Worm (Caenorhabditis elegans) whole organism, late embryonic: Measurements from ENCODE around the gene mltn-6.

Source experiments
- T23F11.4 ChIP-seq: fragments of 200-800 bp; sonication (Bioruptor generic); optimal IDR thresholded peaks from 2 replicates; lab custom pipeline; 2018; ENCODE audit warnings: mild to moderate bottlenecking, missing genetic modification characterization, missing compliant biosample characterization
- ama-1 ChIP-seq: fragments of 150-350 bp; optimal IDR thresholded peaks from 2 replicates; lab custom pipeline; 2014
- ceh-2 ChIP-seq: sonication (generic microtip); optimal IDR thresholded peaks from 2 replicates; lab custom pipeline; 2016; ENCODE audit warnings: missing genotype, missing genetic modification characterization, missing compliant biosample characterization
- ceh-31 ChIP-seq: sonication (generic microtip); optimal IDR thresholded peaks from 2 replicates; lab custom pipeline; 2016; ENCODE audit warnings: missing genetic modification characterization, missing compliant biosample characterization
- ceh-9 ChIP-seq: sonication (generic microtip); optimal IDR thresholded peaks from 2 replicates; lab custom pipeline; 2016; ENCODE audit warnings: mild to moderate bottlenecking, missing genetic modification characterization, inconsistent platforms, missing compliant biosample characterization
- hlh-30 ChIP-seq: sonication (generic microtip); optimal IDR thresholded peaks from 2 replicates; lab custom pipeline; 2017; ENCODE audit warnings: antibody characterized with exemption, missing genetic modification characterization, missing compliant biosample characterization; ENCODE audit not compliant: insufficient read depth
- madf-2 ChIP-seq: sonication (generic microtip); optimal IDR thresholded peaks from 2 replicates; lab custom pipeline; 2017; ENCODE audit warnings: missing genetic modification characterization, missing compliant biosample characterization
- nhr-11 ChIP-seq: fragments of 150-350 bp; optimal IDR thresholded peaks from 2 replicates; lab custom pipeline; 2014; ENCODE audit warnings: missing biosample characterization, missing genetic modification characterization
- pha-4 ChIP-seq: fragments of 150-350 bp; optimal IDR thresholded peaks from 2 replicates; lab custom pipeline; 2018; ENCODE audit warnings: missing biosample characterization, missing genetic modification reagents, missing genetic modification characterization
- sox-2 ChIP-seq: fragments of 200-800 bp; sonication (Bioruptor generic); IDR thresholded peaks from 2 replicates; pipeline ENCODE4 v1.3.6; 2022; ENCODE audit warnings: missing genetic modification reagents, missing genetic modification characterization, missing compliant biosample characterization
- ztf-16 ChIP-seq: sonication (generic microtip); optimal IDR thresholded peaks from 2 replicates; lab custom pipeline; 2017; ENCODE audit warnings: missing genetic modification characterization, missing compliant biosample characterization

ce11 chrV:399721-400120 is 35.0 kb downstream of the mltn-6 start, which contains the start of gene scl-27:
- no peak for TF ChIP-seq pha-4 (tag; lab: Kevin White, UChicago)
- no peak for TF ChIP-seq madf-2 (tag; lab: Kevin White, UChicago)
- TF ChIP-seq nhr-11 (tag; lab: Kevin White, UChicago): no peak
- no peak for TF ChIP-seq sox-2 (GFP tag; lab: Robert Waterston, UW)
- TF ChIP-seq hlh-30 (tag; lab: Kevin White, UChicago): no peak
- TF ChIP-seq ceh-31 (tag; lab: Kevin White, UChicago): no peak
- no peak for TF ChIP-seq ztf-16 (tag; lab: Kevin White, UChicago)
- TF ChIP-seq ceh-9 (tag; lab: Kevin White, UChicago): no peak
- TF ChIP-seq ama-1 (lab: Kevin White, UChicago): no peak
- no peak for TF ChIP-seq ceh-2 (tag; lab: Kevin White, UChicago)
- TF ChIP-seq T23F11.4: no peak
